Worm (Caenorhabditis elegans): ENCODE data around the gene C25E10.5.

DNA sequence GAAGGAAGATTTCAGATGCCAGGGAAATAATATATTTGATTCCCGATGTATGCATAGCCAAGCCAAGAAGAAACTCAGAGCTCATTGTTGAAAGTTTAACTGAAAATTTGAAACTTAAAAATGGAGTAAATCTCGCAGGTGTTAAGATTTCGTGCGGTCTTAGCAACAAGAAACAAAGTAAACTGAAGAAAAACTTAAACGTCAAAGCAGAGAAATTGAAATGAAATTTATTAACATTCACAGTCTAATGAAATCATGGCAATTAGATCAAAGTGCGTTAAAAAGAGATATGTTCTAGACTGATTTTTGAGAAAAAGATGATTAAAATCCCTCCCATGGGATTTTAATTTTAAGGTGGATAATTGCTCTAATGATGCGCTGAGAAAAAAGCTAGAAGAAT lies 49.5 kb upstream of the C25E10.5 start, which contains the start of gene str-84:
- no peak for TF ChIP-seq him-1 (tag; optimal IDR thresholded peaks at IDR 0.05)
- no peak for TF ChIP-seq W03F9.2 (tag; optimal IDR thresholded peaks at IDR 0.05)
